Worm (Caenorhabditis elegans): Measurements from ENCODE around the gene K10H10.12.

K10H10.12 gene

ce11 chrII:14523070-14523572 lies 17.0 kb upstream of the K10H10.12 start, which contains the start of gene btb-20:
Gene btb-20 (minus strand): TSS chrII:14523522.
- no peak for TF ChIP-seq tlf-1 (GFP tag; optimal IDR thresholded peaks at IDR 0.05)
- no peak for TF ChIP-seq C17E4.6 (GFP tag; IDR thresholded peaks at IDR 0.05)
- TF ChIP-seq F49E8.2 (tag; optimal IDR thresholded peaks at IDR 0.05; ENCODE audit: insufficient read depth), result no peak
- TF ChIP-seq mcd-1 (GFP tag; IDR thresholded peaks at IDR 0.05), result no peak

DNA sequence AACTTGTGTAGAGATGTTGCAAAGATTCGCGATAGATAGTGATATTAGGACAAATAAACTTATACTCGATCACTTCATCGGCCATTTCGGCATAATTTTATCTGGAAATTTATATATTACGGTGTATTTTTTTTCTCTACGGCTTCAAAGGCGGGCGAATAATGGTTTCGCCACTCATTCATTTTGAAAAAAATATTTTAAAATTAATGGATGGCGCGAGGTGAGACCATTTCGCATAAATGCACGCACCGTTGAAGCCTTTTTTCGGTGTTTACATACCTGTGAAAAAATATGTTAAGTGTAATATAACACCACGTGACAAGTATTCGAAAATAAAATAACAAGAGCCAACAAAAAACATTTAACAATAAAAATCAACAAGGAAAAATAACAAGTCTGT lies 15.9 kb upstream of the K10H10.12 start, which contains the start of gene btb-19:
TSS of gene btb-19 (minus strand) at position 101 of the 400 bp plus-strand sequence.
- no peak for TF ChIP-seq chd-7 (tag; optimal IDR thresholded peaks at IDR 0.05)
- no peak for TF ChIP-seq B0261.1 (tag; optimal IDR thresholded peaks at IDR 0.05)
- TF ChIP-seq F23B12.7 (tag; optimal IDR thresholded peaks at IDR 0.05; ENCODE audit: insufficient read depth), result no peak
- no peak for TF ChIP-seq rec-8 (tag; optimal IDR thresholded peaks at IDR 0.05)
- no peak for TF ChIP-seq ceh-27 (GFP tag; optimal IDR thresholded peaks at IDR 0.05)
- no peak for TF ChIP-seq ceh-100 (GFP tag; IDR thresholded peaks at IDR 0.05)
- no peak for TF ChIP-seq zfh-2 (GFP tag; conservative IDR thresholded peaks at IDR 0.05)
- TF ChIP-seq hrde-1 (tag; optimal IDR thresholded peaks at IDR 0.05; ENCODE audit: borderline replicate concordance), result no peak
- no peak for TF ChIP-seq snpc-4 (GFP tag; optimal IDR thresholded peaks at IDR 0.05)
- no peak for TF ChIP-seq snpc-4 (tag; optimal IDR thresholded peaks at IDR 0.05)

- no peak for TF ChIP-seq sea-2 (GFP tag; IDR thresholded peaks at IDR 0.05)
- TF ChIP-seq K12H6.12 (tag; optimal IDR thresholded peaks at IDR 0.05), result no peak
- TF ChIP-seq ets-4 (GFP tag; optimal IDR thresholded peaks at IDR 0.05), result no peak
- no peak for TF ChIP-seq egrh-3 (GFP tag; IDR thresholded peaks at IDR 0.05)
- TF ChIP-seq lsl-1 (GFP tag; optimal IDR thresholded peaks at IDR 0.05), result no peak
- no peak for TF ChIP-seq ceh-27 (GFP tag; optimal IDR thresholded peaks at IDR 0.05)
- TF ChIP-seq lag-1 (GFP tag; IDR thresholded peaks at IDR 0.05), result no peak
- TF ChIP-seq sdz-38 (tag; optimal IDR thresholded peaks at IDR 0.05), result no peak
- no peak for TF ChIP-seq mcd-1 (GFP tag; IDR thresholded peaks at IDR 0.05)
- no peak for TF ChIP-seq let-526 (GFP tag; IDR thresholded peaks at IDR 0.05)
- no peak for TF ChIP-seq zfh-2 (GFP tag; conservative IDR thresholded peaks at IDR 0.05)
- no peak for TF ChIP-seq egl-44 (GFP tag; IDR thresholded peaks at IDR 0.05)
- no peak for TF ChIP-seq ccch-3 (GFP tag; optimal IDR thresholded peaks at IDR 0.05)
- TF ChIP-seq hmg-20 (GFP tag; IDR thresholded peaks at IDR 0.05), result no peak
- TF ChIP-seq ama-1 (optimal IDR thresholded peaks at IDR 0.05), result no peak
- TF ChIP-seq ama-1 (GFP tag; optimal IDR thresholded peaks at IDR 0.05), result no peak
- TF ChIP-seq D2030.7 (GFP tag; IDR thresholded peaks at IDR 0.05), result no peak
- TF ChIP-seq K11D2.4 (GFP tag; IDR thresholded peaks at IDR 0.05), result no peak
- no peak for TF ChIP-seq pbrm-1 (GFP tag; IDR thresholded peaks at IDR 0.05)
These were observed 8.9 kb upstream of the K10H10.12 start, which contains the start of gene K10H10.9 for ce11 chrII:14515017-14515416. Gene K10H10.9 (minus strand): TSS chrII:14515117.

ce11 chrII:14511189-14511588 lies 5.0 kb upstream of the K10H10.12 start, which contains the start of gene K10H10.13:
Gene K10H10.13 (minus strand): TSS chrII:14511289.
- TF ChIP-seq F52B5.7 (tag; optimal IDR thresholded peaks at IDR 0.05) (no peak), T07F8.4 (tag; optimal IDR thresholded peaks at IDR 0.05) (no peak), rec-8 (tag; optimal IDR thresholded peaks at IDR 0.05) (no peak), mel-28 (tag; optimal IDR thresholded peaks at IDR 0.05; ENCODE audit: borderline replicate concordance) (no peak), Y53G8AR.9 (GFP tag; conservative IDR thresholded peaks at IDR 0.05) (no peak), C06A6.2 (GFP tag; conservative IDR thresholded peaks at IDR 0.05) (no peak), F55B11.4 (tag; optimal IDR thresholded peaks at IDR 0.05; ENCODE audit: borderline replicate concordance, insufficient read depth) (no peak), atf-7 (tag; optimal IDR thresholded peaks at IDR 0.05) (no peak)

Data from whole organism, young adult.